Worm (Caenorhabditis elegans) whole organism, L4 larva: ENCODE measurements around the gene srj-45.

Source experiments
- F49E8.2 ChIP-seq: sonication (generic microtip); optimal IDR thresholded peaks from 2 replicates; lab custom pipeline; 2016; ENCODE audit warnings: missing compliant biosample characterization, mild to moderate bottlenecking, missing genetic modification characterization, borderline replicate concordance
- T26A8.4 ChIP-seq: fragments of 200-800 bp; sonication (Bioruptor generic); IDR thresholded peaks from 2 replicates; pipeline ENCODE4 v1.3.6; 2022; ENCODE audit warnings: missing genetic modification characterization, missing compliant biosample characterization
- ZK546.5 ChIP-seq, 2 experiments: sonication (generic microtip); optimal IDR thresholded peaks; 2 replicates each; lab custom pipeline; 2017; ENCODE audit warnings: missing biosample characterization in 2 of 2, missing genetic modification characterization in 2 of 2
- ama-1 ChIP-seq: fragments of 150-350 bp; optimal IDR thresholded peaks from 2 replicates; lab custom pipeline; 2014; ENCODE audit warnings: inconsistent platforms, mixed read lengths
- ceh-32 ChIP-seq: sonication (generic microtip); optimal IDR thresholded peaks from 2 replicates; lab custom pipeline; 2016; ENCODE audit warnings: mild to moderate bottlenecking, missing genetic modification characterization, missing compliant biosample characterization; ENCODE audit not compliant: poor library complexity
- dpl-1 ChIP-seq: fragments of 150-350 bp; optimal IDR thresholded peaks from 2 replicates; lab custom pipeline; 2014; ENCODE audit warnings: missing biosample characterization, missing genetic modification reagents, missing genetic modification characterization
- fos-1 ChIP-seq: fragments of 150-350 bp; optimal IDR thresholded peaks from 2 replicates; lab custom pipeline; 2014; ENCODE audit warnings: missing biosample characterization, missing genetic modification characterization
- nhr-28 ChIP-seq: fragments of 150-350 bp; optimal IDR thresholded peaks from 2 replicates; lab custom pipeline; 2014; ENCODE audit warnings: missing biosample characterization, missing genetic modification characterization
- skn-1 ChIP-seq: fragments of 150-350 bp; optimal IDR thresholded peaks from 2 replicates; lab custom pipeline; 2014; ENCODE audit warnings: missing biosample characterization, missing genetic modification characterization
- unc-62 ChIP-seq, 3 experiments: fragments of 150-350 bp in 1 of 3; sonication (generic microtip); optimal IDR thresholded peaks in 2 of 3; peaks in 1 of 3; 1 replicate in 1 of 3; 2 replicates in 2 of 3; lab custom pipeline; 2014 to 2017; ENCODE audit warnings: missing biosample characterization in 3 of 3, missing genetic modification characterization in 3 of 3, missing genetic modification reagents in 3 of 3, missing genotype in 1 of 3

- TF ChIP-seq F49E8.2 (tag; lab: Kevin White, UChicago) (no peak), ZK546.5 (tag; optimal IDR thresholded peaks at IDR 0.05; lab: Kevin White, UChicago) (no peak), ama-1 (no peak), ceh-32 (tag; lab: Kevin White, UChicago) (no peak), dpl-1 (GFP tag; lab: Kevin White, UChicago) (no peak), skn-1 (tag; lab: Kevin White, UChicago) (no peak), fos-1 (no peak), unc-62 (GFP tag; optimal IDR thresholded peaks at IDR 0.05 in 1 of 2; lab: Kevin White, UChicago) (no peak), unc-62 (tag; optimal IDR thresholded peaks at IDR 0.05; lab: Kevin White, UChicago) (no peak), T26A8.4 (GFP tag; lab: Robert Waterston, UW) (no peak), nhr-28 (no peak)
Measured at ce11 chrV:2857842-2858241, 21.4 kb upstream of the srj-45 start, which contains the start of gene srj-55.
